In the genomic region with DNA sequence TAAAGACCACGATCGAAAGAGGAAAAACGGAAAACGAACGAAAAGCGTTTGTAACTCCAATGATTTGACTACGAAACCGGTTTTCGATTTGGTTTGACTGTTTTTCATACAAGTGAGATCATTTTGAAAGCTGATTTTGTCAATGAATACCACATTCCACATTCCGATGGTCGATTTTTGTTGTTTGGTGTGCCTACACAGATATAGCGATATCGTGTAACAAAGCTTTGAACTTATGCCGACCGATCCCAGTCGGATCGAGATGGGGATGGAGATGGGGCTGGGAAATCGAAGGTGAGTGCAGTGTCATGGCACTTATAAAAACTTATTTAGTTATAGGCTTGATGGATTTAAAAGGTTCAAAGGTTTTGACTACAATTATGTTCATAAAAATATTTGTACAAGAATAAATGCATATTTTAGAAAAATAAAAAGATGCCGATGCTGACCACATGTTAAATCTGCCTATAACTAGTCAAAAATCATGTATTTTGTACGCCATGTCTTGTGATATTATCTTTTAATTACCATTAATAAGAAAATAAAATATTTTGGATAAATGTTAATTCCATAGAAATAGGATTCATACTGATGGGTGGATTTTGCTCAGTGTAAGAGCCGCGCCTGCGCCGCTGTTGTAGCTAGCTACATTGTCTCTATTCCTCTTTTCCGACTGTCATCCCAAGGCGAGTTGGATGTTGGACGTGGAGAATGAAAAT, we compare ENCODE assay signal across 4 fruit fly cellular contexts.
A peak's percentile ranks its signal among the peaks of the same experiment; 100 is the strongest.
TF ChIP-seq lines count a peak whose summit lies in the region.

No protein-coding gene starts in this region.

- TF ChIP-seq CTCF in whole organism, embryonic (GFP tag; optimal IDR thresholded peaks at IDR 0.05; lab: Kevin White, UChicago): no peak

TF ChIP-seq in whole organism, embryonic, 481 proteins besides CTCF, POLR2A, EP300 and RAD21 (continues in another document):
- peak; percentile 51 for TF ChIP-seq tap (tag; optimal IDR thresholded peaks at IDR 0.05; lab: Kevin White, UChicago)
- TF ChIP-seq gsb-n (tag; optimal IDR thresholded peaks at IDR 0.05; lab: Kevin White, UChicago): peak; percentile 55
- no peak for TF ChIP-seq CG5245 (GFP tag; optimal IDR thresholded peaks at IDR 0.05; lab: Kevin White, UChicago)
- no peak for TF ChIP-seq CG17186 (GFP tag; optimal IDR thresholded peaks at IDR 0.05; lab: Kevin White, UChicago)
- TF ChIP-seq CG4328 (GFP tag; optimal IDR thresholded peaks at IDR 0.05; lab: Kevin White, UChicago): peak; percentile 7
- TF ChIP-seq CG15073 (GFP tag; optimal IDR thresholded peaks at IDR 0.05; lab: Kevin White, UChicago): no peak
- TF ChIP-seq Dbx (GFP tag; IDR thresholded peaks at IDR 0.05; lab: Robert Waterston, UW): no peak
- peak; percentile 1 for TF ChIP-seq Jarid2 (GFP tag; optimal IDR thresholded peaks at IDR 0.05; lab: Kevin White, UChicago)
- TF ChIP-seq Six4 (GFP tag; optimal IDR thresholded peaks at IDR 0.05; lab: Kevin White, UChicago): peak; percentile 7
- TF ChIP-seq Hr3 (GFP tag; optimal IDR thresholded peaks at IDR 0.05; lab: Kevin White, UChicago): peak; percentile 61
- TF ChIP-seq Antp (GFP tag; optimal IDR thresholded peaks at IDR 0.05; lab: Kevin White, UChicago): no peak
- no peak for TF ChIP-seq Sin3A (optimal IDR thresholded peaks at IDR 0.05; lab: Kevin White, UChicago)
- TF ChIP-seq CG13894 (tag; optimal IDR thresholded peaks at IDR 0.05; lab: Kevin White, UChicago): no peak
- no peak for TF ChIP-seq CG8944 (GFP tag; optimal IDR thresholded peaks at IDR 0.05; lab: Kevin White, UChicago)
- TF ChIP-seq CG14710 (tag; optimal IDR thresholded peaks at IDR 0.05; lab: Kevin White, UChicago): peak; percentile 58
- TF ChIP-seq Side (GFP tag; optimal IDR thresholded peaks at IDR 0.05; lab: Kevin White, UChicago): no peak
- no peak for TF ChIP-seq HmgD (GFP tag; optimal IDR thresholded peaks at IDR 0.05; lab: Kevin White, UChicago)
- peak; percentile 5; the same call in 1 of the 2 replicates for TF ChIP-seq HLH3B (GFP tag; IDR thresholded peaks at IDR 0.05; lab: Robert Waterston, UW)
- TF ChIP-seq CG11696 (GFP tag; IDR thresholded peaks at IDR 0.05; lab: Robert Waterston, UW): no peak
- no peak for TF ChIP-seq nau (GFP tag; optimal IDR thresholded peaks at IDR 0.05; lab: Kevin White, UChicago)
- no peak for TF ChIP-seq klu (GFP tag; IDR thresholded peaks at IDR 0.05; lab: Robert Waterston, UW)

TF ChIP-seq in whole organism, prepupa, 60 proteins besides CTCF, POLR2A, EP300 and RAD21 (continues in another document):
- no peak for TF ChIP-seq Eip93F (GFP tag; optimal IDR thresholded peaks at IDR 0.05; lab: Kevin White, UChicago)
- TF ChIP-seq fd59A (GFP tag; optimal IDR thresholded peaks at IDR 0.05; lab: Kevin White, UChicago): peak; percentile 44
- TF ChIP-seq CG6163 (GFP tag; IDR thresholded peaks at IDR 0.05; lab: Robert Waterston, UW): 0 out of 3 replicates have a peak, but pooled peaks have one; percentile 11
- 0 out of 3 replicates have a peak, but pooled peaks have one; percentile 11 for TF ChIP-seq eg (GFP tag; IDR thresholded peaks at IDR 0.05; lab: Robert Waterston, UW)
- TF ChIP-seq CG9139 (GFP tag; optimal IDR thresholded peaks at IDR 0.05; lab: Kevin White, UChicago): no peak
- TF ChIP-seq svp (GFP tag; lab: Kevin White, UChicago): peak; percentile 25
- no peak for TF ChIP-seq Ets21C (GFP tag; optimal IDR thresholded peaks at IDR 0.05; lab: Kevin White, UChicago)
- TF ChIP-seq CG6854 (GFP tag; optimal IDR thresholded peaks at IDR 0.05; lab: Kevin White, UChicago): no peak
- no peak for TF ChIP-seq esn (GFP tag; optimal IDR thresholded peaks at IDR 0.05; lab: Kevin White, UChicago)
- TF ChIP-seq CG6808 (GFP tag; optimal IDR thresholded peaks at IDR 0.05; lab: Kevin White, UChicago): peak; percentile 56
- peak; percentile 48 for TF ChIP-seq achi (GFP tag; optimal IDR thresholded peaks at IDR 0.05; lab: Kevin White, UChicago)
- TF ChIP-seq OdsH (GFP tag; optimal IDR thresholded peaks at IDR 0.05; lab: Kevin White, UChicago): peak; percentile 55
- no peak for TF ChIP-seq Met (GFP tag; optimal IDR thresholded peaks at IDR 0.05; lab: Kevin White, UChicago)
- no peak for TF ChIP-seq Blimp-1 (GFP tag; optimal IDR thresholded peaks at IDR 0.05; lab: Kevin White, UChicago)
- TF ChIP-seq spab (GFP tag; optimal IDR thresholded peaks at IDR 0.05; lab: Kevin White, UChicago): peak; percentile 37
- no peak for TF ChIP-seq Hr38 (GFP tag; optimal IDR thresholded peaks at IDR 0.05; lab: Kevin White, UChicago)
- TF ChIP-seq cyc (GFP tag; optimal IDR thresholded peaks at IDR 0.05; lab: Kevin White, UChicago): no peak
- peak; percentile 29 for TF ChIP-seq acj6 (GFP tag; optimal IDR thresholded peaks at IDR 0.05; lab: Kevin White, UChicago)
- no peak for TF ChIP-seq CG7368 (GFP tag; optimal IDR thresholded peaks at IDR 0.05; lab: Kevin White, UChicago)
- TF ChIP-seq Eip78C (GFP tag; lab: Kevin White, UChicago): peak; percentile 72
- no peak for TF ChIP-seq dac (GFP tag; optimal IDR thresholded peaks at IDR 0.05; lab: Kevin White, UChicago)
- no peak for TF ChIP-seq CG1621 (tag; optimal IDR thresholded peaks at IDR 0.05; lab: Kevin White, UChicago)

TF ChIP-seq in whole organism, pupa, 21 proteins besides CTCF, POLR2A, EP300 and RAD21:
- TF ChIP-seq CG8159 (tag; optimal IDR thresholded peaks at IDR 0.05; lab: Kevin White, UChicago) (peak; percentile 65), CG8301 (tag; optimal IDR thresholded peaks at IDR 0.05; lab: Kevin White, UChicago) (peak; percentile 51), CG4496 (GFP tag; IDR thresholded peaks at IDR 0.05; lab: Robert Waterston, UW) (no peak), CG10348 (GFP tag; IDR thresholded peaks at IDR 0.05; lab: Robert Waterston, UW) (no peak), D1 (tag; optimal IDR thresholded peaks at IDR 0.05; lab: Kevin White, UChicago) (no peak), fd96Ca (GFP tag; IDR thresholded peaks at IDR 0.05; lab: Robert Waterston, UW) (no peak), CG9948 (tag; optimal IDR thresholded peaks at IDR 0.05; lab: Kevin White, UChicago) (peak; percentile 52), CG17806 (tag; optimal IDR thresholded peaks at IDR 0.05; lab: Kevin White, UChicago) (peak; percentile 63), rn (GFP tag; IDR thresholded peaks at IDR 0.05; lab: Robert Waterston, UW) (no peak), CG12605 (GFP tag; IDR thresholded peaks at IDR 0.05; lab: Robert Waterston, UW) (no peak), EcR (GFP tag; optimal IDR thresholded peaks at IDR 0.05; lab: Kevin White, UChicago) (no peak), Pif1B (GFP tag; optimal IDR thresholded peaks at IDR 0.05; lab: Kevin White, UChicago) (peak; percentile 16), Snoo (tag; optimal IDR thresholded peaks at IDR 0.05; lab: Kevin White, UChicago) (no peak), CG13204 (GFP tag; optimal IDR thresholded peaks at IDR 0.05; lab: Kevin White, UChicago) (no peak), CG14655 (GFP tag; optimal IDR thresholded peaks at IDR 0.05; lab: Kevin White, UChicago) (peak; percentile 58), Ets98B (GFP tag; IDR thresholded peaks at IDR 0.05; lab: Robert Waterston, UW) (no peak), CG34367 (tag; optimal IDR thresholded peaks at IDR 0.05; lab: Kevin White, UChicago) (peak; percentile 23), gl (tag; optimal IDR thresholded peaks at IDR 0.05; lab: Kevin White, UChicago) (no peak), CG15710 (tag; optimal IDR thresholded peaks at IDR 0.05; lab: Kevin White, UChicago) (peak; percentile 39), Pif1A (GFP tag; optimal IDR thresholded peaks at IDR 0.05; lab: Kevin White, UChicago) (peak; percentile 0), CG32121 (GFP tag; IDR thresholded peaks at IDR 0.05; lab: Robert Waterston, UW) (no peak)

TF ChIP-seq in whole organism, wandering third instar larva, 38 proteins besides CTCF, POLR2A, EP300 and RAD21:
- no peak for TF ChIP-seq jim (GFP tag; optimal IDR thresholded peaks at IDR 0.05; lab: Kevin White, UChicago)
- TF ChIP-seq fru (GFP tag; optimal IDR thresholded peaks at IDR 0.05; lab: Kevin White, UChicago): no peak
- TF ChIP-seq sv (GFP tag; optimal IDR thresholded peaks at IDR 0.05; lab: Kevin White, UChicago): peak; percentile 18
- TF ChIP-seq CrebA (GFP tag; optimal IDR thresholded peaks at IDR 0.05; lab: Kevin White, UChicago; ENCODE audit: borderline replicate concordance): no peak
- no peak for TF ChIP-seq tai (GFP tag; optimal IDR thresholded peaks at IDR 0.05; lab: Kevin White, UChicago)
- TF ChIP-seq rgr (GFP tag; optimal IDR thresholded peaks at IDR 0.05; lab: Kevin White, UChicago): no peak
- TF ChIP-seq psq (GFP tag; optimal IDR thresholded peaks at IDR 0.05; lab: Kevin White, UChicago): no peak
